Worm (Caenorhabditis elegans) whole organism, L1 larva: ENCODE measurements around the gene Y110A2AL.5.

Experiments
- C04F5.9 ChIP-seq: sonication (generic microtip); optimal IDR thresholded peaks from 2 replicates; lab custom pipeline; 2016; ENCODE audit warnings: missing genetic modification characterization, missing compliant biosample characterization
- C16A3.4 ChIP-seq: fragments of 150-350 bp; optimal IDR thresholded peaks from 2 replicates; lab custom pipeline; 2014; ENCODE audit warnings: missing biosample characterization, missing genetic modification characterization
- C34B4.2 ChIP-seq: sonication (generic microtip); optimal IDR thresholded peaks from 2 replicates; lab custom pipeline; 2017; ENCODE audit warnings: mild to moderate bottlenecking, missing genetic modification characterization, missing compliant biosample characterization
- F16B12.6 ChIP-seq: fragments of 150-350 bp; optimal IDR thresholded peaks from 2 replicates; lab custom pipeline; 2014; ENCODE audit warnings: missing biosample characterization, missing genetic modification characterization
- ama-1 ChIP-seq: fragments of 150-350 bp; optimal IDR thresholded peaks from 2 replicates; lab custom pipeline; 2014
- blmp-1 ChIP-seq: fragments of 150-350 bp; optimal IDR thresholded peaks from 2 replicates; lab custom pipeline; 2014; ENCODE audit warnings: missing biosample characterization, missing genetic modification characterization
- ceh-82 ChIP-seq, 3 experiments: fragments of 150-350 bp in 1 of 3; sonication (generic microtip) in 2 of 3; optimal IDR thresholded peaks; 2 replicates each; lab custom pipeline; 2014 to 2017; ENCODE audit warnings: missing biosample characterization in 3 of 3, missing genetic modification characterization in 3 of 3
- ceh-90 ChIP-seq: sonication (generic microtip); optimal IDR thresholded peaks from 2 replicates; lab custom pipeline; 2016; ENCODE audit warnings: missing genetic modification characterization, missing compliant biosample characterization
- ces-1 ChIP-seq: fragments of 150-350 bp; optimal IDR thresholded peaks from 2 replicates; lab custom pipeline; 2014; ENCODE audit warnings: missing biosample characterization, missing genetic modification reagents, missing genetic modification characterization
- dpl-1 ChIP-seq, 3 experiments: fragments of 150-350 bp in 2 of 3; sonication (generic microtip) in 1 of 3; optimal IDR thresholded peaks; 2 replicates each; lab custom pipeline; 2014 to 2017; ENCODE audit warnings: missing biosample characterization in 3 of 3, missing genetic modification characterization in 3 of 3, missing genetic modification reagents in 3 of 3
- efl-1 ChIP-seq, 4 experiments: fragments of 150-350 bp; optimal IDR thresholded peaks in 3 of 4; peaks in 1 of 4; 1 replicate in 1 of 4; 2 replicates in 3 of 4; lab custom pipeline; 2014; ENCODE audit warnings: missing biosample characterization in 2 of 4, missing genetic modification characterization in 2 of 4, missing genetic modification reagents in 2 of 4
- efl-3 ChIP-seq: fragments of 200-800 bp; sonication (Bioruptor generic); optimal IDR thresholded peaks from 2 replicates; lab custom pipeline; 2018; ENCODE audit warnings: mild to moderate bottlenecking, missing genetic modification characterization, missing compliant biosample characterization
- elt-2 ChIP-seq: sonication (generic microtip); optimal IDR thresholded peaks from 2 replicates; lab custom pipeline; 2016; ENCODE audit warnings: missing genetic modification characterization, mild to moderate bottlenecking, inconsistent platforms, missing compliant biosample characterization, missing genetic modification reagents
- elt-3 ChIP-seq, 6 experiments: fragments of 150-350 bp in 1 of 6; sonication (generic microtip); optimal IDR thresholded peaks; 2 replicates each; lab custom pipeline; 2017 to 2018; ENCODE audit warnings: missing biosample characterization in 6 of 6, missing genetic modification characterization in 6 of 6, inconsistent platforms in 1 of 6
- fos-1 ChIP-seq: fragments of 150-350 bp; optimal IDR thresholded peaks from 2 replicates; lab custom pipeline; 2014; ENCODE audit warnings: missing biosample characterization, missing genetic modification characterization
- grh-1 ChIP-seq: fragments of 200-800 bp; sonication (Bioruptor generic); IDR thresholded peaks from 2 replicates; pipeline ENCODE4 v1.3.6; 2022; ENCODE audit warnings: missing genetic modification reagents, missing genetic modification characterization, missing compliant biosample characterization
- isw-1 ChIP-seq: fragments of 200-800 bp; sonication (Bioruptor generic); IDR thresholded peaks from 2 replicates; pipeline ENCODE4 v1.3.6; 2022; ENCODE audit warnings: missing genetic modification characterization, missing compliant biosample characterization
- jun-1 ChIP-seq: fragments of 150-350 bp; optimal IDR thresholded peaks from 2 replicates; lab custom pipeline; 2014; ENCODE audit warnings: missing biosample characterization, missing genetic modification reagents, missing genetic modification characterization
- lin-14 ChIP-seq: fragments of 200-800 bp; sonication (Bioruptor generic); optimal IDR thresholded peaks from 2 replicates; lab custom pipeline; 2018; ENCODE audit warnings: mild to moderate bottlenecking, missing genetic modification characterization, moderate library complexity, missing compliant biosample characterization
- lin-39 ChIP-seq: fragments of 150-350 bp; optimal IDR thresholded peaks from 2 replicates; lab custom pipeline; 2014; ENCODE audit warnings: missing biosample characterization, missing genetic modification reagents, missing genetic modification characterization
- lsy-2 ChIP-seq, 2 experiments: fragments of 150-350 bp; optimal IDR thresholded peaks; 2 replicates each; lab custom pipeline; 2014; ENCODE audit warnings: missing biosample characterization in 2 of 2, missing genetic modification characterization in 2 of 2
- mdl-1 ChIP-seq, 2 experiments: fragments of 150-350 bp; optimal IDR thresholded peaks; 2 replicates each; lab custom pipeline; 2014 to 2017; ENCODE audit warnings: missing biosample characterization in 2 of 2, missing genetic modification characterization in 2 of 2, inconsistent platforms in 1 of 2
- mef-2 ChIP-seq: fragments of 150-350 bp; optimal IDR thresholded peaks from 2 replicates; lab custom pipeline; 2014; ENCODE audit warnings: missing biosample characterization, missing genetic modification characterization
- mep-1 ChIP-seq: fragments of 150-350 bp; optimal IDR thresholded peaks from 2 replicates; lab custom pipeline; 2014; ENCODE audit warnings: missing biosample characterization, missing genetic modification characterization
- nhr-11 ChIP-seq: fragments of 150-350 bp; optimal IDR thresholded peaks from 2 replicates; lab custom pipeline; 2014; ENCODE audit warnings: missing biosample characterization, missing genetic modification characterization
- nhr-12 ChIP-seq: sonication (generic microtip); optimal IDR thresholded peaks from 2 replicates; lab custom pipeline; 2017; ENCODE audit warnings: missing biosample characterization, missing genetic modification characterization
- nhr-19 ChIP-seq: fragments of 200-800 bp; sonication (Bioruptor generic); conservative IDR thresholded peaks from 2 replicates; pipeline ENCODE4 v1.3.6; 2022; ENCODE audit warnings: missing genetic modification characterization, missing compliant biosample characterization
- nhr-71 ChIP-seq: sonication (generic microtip); optimal IDR thresholded peaks from 2 replicates; lab custom pipeline; 2016; ENCODE audit warnings: mild to moderate bottlenecking, missing genetic modification characterization, moderate library complexity, missing compliant biosample characterization
- nhr-76 ChIP-seq: sonication (generic microtip); optimal IDR thresholded peaks from 2 replicates; lab custom pipeline; 2017; ENCODE audit warnings: missing biosample characterization, missing genetic modification characterization
- nhr-84 ChIP-seq: sonication (generic microtip); optimal IDR thresholded peaks from 2 replicates; lab custom pipeline; 2017; ENCODE audit warnings: missing biosample characterization, missing genetic modification characterization
- nhr-85 ChIP-seq: sonication (generic microtip); peaks from one replicate; lab custom pipeline; 2016; ENCODE audit warnings: missing genetic modification characterization, inconsistent platforms, missing compliant biosample characterization
- pag-3 ChIP-seq: sonication (generic microtip); optimal IDR thresholded peaks from 2 replicates; lab custom pipeline; 2017; ENCODE audit warnings: missing genetic modification characterization, mild to moderate bottlenecking, missing compliant biosample characterization, antibody characterized with exemption, borderline replicate concordance; ENCODE audit not compliant: insufficient read depth
- pax-3 ChIP-seq: fragments of 200-800 bp; sonication (Bioruptor generic); optimal IDR thresholded peaks from 2 replicates; lab custom pipeline; 2018; ENCODE audit warnings: mild to moderate bottlenecking, missing genetic modification characterization, moderate library complexity, missing compliant biosample characterization
- snu-23 ChIP-seq: sonication (generic microtip); optimal IDR thresholded peaks from 2 replicates; lab custom pipeline; 2016; ENCODE audit warnings: missing genetic modification characterization, missing compliant biosample characterization
- swsn-7 ChIP-seq: sonication (generic microtip); optimal IDR thresholded peaks from 2 replicates; lab custom pipeline; 2016; ENCODE audit warnings: missing genetic modification characterization, missing compliant biosample characterization
- tlp-1 ChIP-seq: fragments of 150-350 bp; optimal IDR thresholded peaks from 2 replicates; lab custom pipeline; 2014; ENCODE audit warnings: missing biosample characterization, missing genetic modification characterization
- unc-130 ChIP-seq: fragments of 150-350 bp; optimal IDR thresholded peaks from 2 replicates; lab custom pipeline; 2017; ENCODE audit warnings: missing biosample characterization, missing genetic modification characterization, inconsistent platforms
- unc-98 ChIP-seq: fragments of 200-800 bp; sonication (Bioruptor generic); IDR thresholded peaks from 2 replicates; pipeline ENCODE4 v1.3.6; 2022; ENCODE audit warnings: missing genetic modification characterization, missing compliant biosample characterization
- vab-15 ChIP-seq: sonication (generic microtip); optimal IDR thresholded peaks from 2 replicates; lab custom pipeline; 2017; ENCODE audit warnings: missing genotype, mild to moderate bottlenecking, missing genetic modification characterization, missing compliant biosample characterization
- xbp-1 ChIP-seq: sonication (generic microtip); optimal IDR thresholded peaks from 2 replicates; lab custom pipeline; 2016; ENCODE audit warnings: missing genetic modification characterization, missing compliant biosample characterization
- zag-1 ChIP-seq: fragments of 150-350 bp; optimal IDR thresholded peaks from 2 replicates; lab custom pipeline; 2014; ENCODE audit warnings: missing biosample characterization, missing genetic modification characterization
- ztf-4 ChIP-seq: fragments of 150-350 bp; optimal IDR thresholded peaks from 2 replicates; lab custom pipeline; 2014; ENCODE audit warnings: missing biosample characterization, missing genetic modification characterization

Y110A2AL.5 gene

DNA sequence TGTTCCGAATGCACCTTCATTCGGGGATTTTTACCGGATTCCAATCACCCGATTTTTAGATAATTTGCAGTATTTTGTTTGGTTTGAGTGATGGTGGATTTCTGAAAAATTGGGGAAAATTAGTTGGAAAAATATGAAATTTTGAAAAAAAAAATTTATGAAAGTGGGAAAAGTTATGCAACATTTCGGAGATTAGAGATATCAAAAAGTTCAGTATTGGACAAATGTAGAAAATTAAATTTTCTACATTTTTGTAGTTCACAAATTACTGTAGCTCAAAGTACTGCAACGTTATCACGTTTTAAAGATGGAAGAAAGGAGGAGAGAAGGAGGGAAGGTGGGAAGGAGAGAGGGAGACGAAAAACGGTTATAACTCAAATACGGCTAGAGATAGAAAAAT lies 11.8 kb upstream of the Y110A2AL.5 start, which contains the start of gene ptc-3:
TSS of gene ptc-3 (minus strand) at position 101 of the 400 bp plus-strand sequence.
- TF ChIP-seq fos-1 (tag; lab: Kevin White, UChicago) (no peak), C16A3.4 (tag; lab: Kevin White, UChicago) (no peak), jun-1 (no peak)
- TF ChIP-seq, all 84 proteins: peak for 0

ce11 chrII:2853767-2854166 lies 10.6 kb upstream of the Y110A2AL.5 start:
- TF ChIP-seq pag-3 (no peak), nhr-85 (tag; lab: Kevin White, UChicago) (peak; percentile 29), unc-98 (no peak), fos-1 (tag; lab: Kevin White, UChicago) (no peak), blmp-1 (peak; percentile 50), nhr-76 (tag; lab: Kevin White, UChicago) (no peak), swsn-7 (tag; lab: Kevin White, UChicago) (no peak)

- TF ChIP-seq efl-3 (GFP tag; lab: Kevin White, UChicago) (no peak), mdl-1 (tag; optimal IDR thresholded peaks at IDR 0.05; lab: Kevin White, UChicago) (no peak), unc-130 (tag; lab: Kevin White, UChicago) (no peak), pax-3 (tag; lab: Kevin White, UChicago) (no peak), ces-1 (GFP tag; lab: Kevin White, UChicago) (no peak), lin-39 (tag; lab: Kevin White, UChicago) (no peak), vab-15 (tag; lab: Kevin White, UChicago) (no peak), ceh-82 (tag; optimal IDR thresholded peaks at IDR 0.05; lab: Kevin White, UChicago) (no peak), snu-23 (GFP tag; lab: Kevin White, UChicago) (peak; percentile 40), isw-1 (GFP tag; lab: Robert Waterston, UW) (no peak), tlp-1 (tag; lab: Kevin White, UChicago) (no peak), unc-98 (no peak), nhr-11 (tag; lab: Kevin White, UChicago) (no peak), nhr-85 (tag; lab: Kevin White, UChicago) (no peak), grh-1 (0 out of 2 replicates have a peak, but pooled peaks have one; percentile 45), lin-14 (GFP tag; lab: Kevin White, UChicago) (peak; percentile 33), ceh-90 (tag; lab: Kevin White, UChicago) (no peak), blmp-1 (peak; percentile 74), efl-1 (optimal IDR thresholded peaks at IDR 0.05; lab: Kevin White, UChicago) (no peak), efl-1 (GFP tag; optimal IDR thresholded peaks at IDR 0.05 in 1 of 2; lab: Kevin White, UChicago) (no peak), elt-3 (tag; optimal IDR thresholded peaks at IDR 0.05; lab: Kevin White, UChicago) (peak in 2 of 6 experiments; percentile 1 to 22), C16A3.4 (tag; lab: Kevin White, UChicago) (no peak), ama-1 (no peak), zag-1 (tag; lab: Kevin White, UChicago) (no peak), C34B4.2 (tag; lab: Kevin White, UChicago) (no peak), nhr-71 (tag; lab: Kevin White, UChicago) (peak; percentile 25), elt-2 (tag; lab: Kevin White, UChicago) (no peak), dpl-1 (GFP tag; optimal IDR thresholded peaks at IDR 0.05; lab: Kevin White, UChicago) (peak in 1 of 3 experiments; percentile 10), fos-1 (tag; lab: Kevin White, UChicago) (no peak), mep-1 (tag; lab: Kevin White, UChicago) (peak; percentile 25), mef-2 (tag; lab: Kevin White, UChicago) (no peak), swsn-7 (tag; lab: Kevin White, UChicago) (peak; percentile 7), nhr-12 (tag; lab: Kevin White, UChicago) (no peak), C04F5.9 (no peak), nhr-84 (no peak), lsy-2 (tag; optimal IDR thresholded peaks at IDR 0.05; lab: Kevin White, UChicago) (no peak), jun-1 (no peak), xbp-1 (tag; lab: Kevin White, UChicago) (no peak), F16B12.6 (tag; lab: Kevin White, UChicago) (no peak), ztf-4 (peak; percentile 20), nhr-19 (0 out of 2 replicates have a peak, but pooled peaks have one; percentile 15)
These were observed 9.5 kb upstream of the Y110A2AL.5 start for ce11 chrII:2854794-2855193.
